Worm (Caenorhabditis elegans) whole organism, midembryonic: Measurements from ENCODE around the gene tsen-34.

Source experiments
- T22C8.4 ChIP-seq: fragments of 200-800 bp; sonication (Bioruptor generic); IDR thresholded peaks from 2 replicates; pipeline ENCODE4 v1.3.6; 2022; ENCODE audit warnings: missing genetic modification characterization, missing compliant biosample characterization
- cog-1 ChIP-seq: sonication (generic microtip); optimal IDR thresholded peaks from 2 replicates; lab custom pipeline; 2016; ENCODE audit warnings: missing genetic modification characterization, missing compliant biosample characterization
- flt-1 ChIP-seq: fragments of 200-800 bp; sonication (Bioruptor generic); IDR thresholded peaks from 2 replicates; pipeline ENCODE4 v1.3.6; 2022; ENCODE audit warnings: missing genetic modification characterization, missing compliant biosample characterization
- klf-2 ChIP-seq: fragments of 200-800 bp; sonication (Bioruptor generic); conservative IDR thresholded peaks from 2 replicates; pipeline ENCODE4 v1.3.6; 2022; ENCODE audit warnings: missing genetic modification reagents, missing genetic modification characterization, missing compliant biosample characterization
- med-1 ChIP-seq: sonication (generic microtip); optimal IDR thresholded peaks from 2 replicates; lab custom pipeline; 2017; ENCODE audit warnings: missing genetic modification characterization, mild to moderate bottlenecking, missing compliant biosample characterization, antibody characterized with exemption, missing genetic modification reagents; ENCODE audit not compliant: insufficient read depth
- ref-1 ChIP-seq: fragments of 200-800 bp; sonication (Bioruptor generic); conservative IDR thresholded peaks from 2 replicates; pipeline ENCODE4 v1.3.6; 2022; ENCODE audit warnings: missing genetic modification reagents, missing genetic modification characterization, missing compliant biosample characterization
- tab-1 ChIP-seq: fragments of 200-800 bp; sonication (Bioruptor generic); IDR thresholded peaks from 2 replicates; pipeline ENCODE4 v1.3.6; 2022; ENCODE audit warnings: missing genetic modification characterization, missing compliant biosample characterization
- ztf-23 ChIP-seq: fragments of 200-800 bp; sonication (Bioruptor generic); IDR thresholded peaks from 2 replicates; pipeline ENCODE4 v1.3.6; 2022; ENCODE audit warnings: missing genetic modification reagents, missing genetic modification characterization, missing compliant biosample characterization
- ztf-29 ChIP-seq: fragments of 200-800 bp; sonication (Bioruptor generic); IDR thresholded peaks from 2 replicates; pipeline ENCODE4 v1.3.6; 2022; ENCODE audit warnings: missing genetic modification reagents, missing genetic modification characterization, missing compliant biosample characterization

ce11 chrIV:4207088-4207487 lies 28.8 kb downstream of the tsen-34 start, which contains the start of gene osgn-1:
- TF ChIP-seq med-1 (GFP tag; lab: Kevin White, UChicago) (no peak), flt-1 (GFP tag; lab: Robert Waterston, UW) (no peak), T22C8.4 (no peak), tab-1 (GFP tag; lab: Robert Waterston, UW) (no peak), ref-1 (no peak), ztf-23 (no peak), ztf-29 (GFP tag; lab: Robert Waterston, UW) (no peak), cog-1 (no peak), klf-2 (GFP tag; lab: Robert Waterston, UW) (no peak)
